Worm (Caenorhabditis elegans) whole organism, young adult: ENCODE results near the gene C17H11.2.

Experiments
- B0019.2 ChIP-seq: fragments of 200-800 bp; sonication (Bioruptor generic); conservative IDR thresholded peaks from 2 replicates; pipeline ENCODE4 v1.3.6; 2022; ENCODE audit warnings: missing genetic modification reagents, missing genetic modification characterization, missing compliant biosample characterization
- C17E4.6 ChIP-seq: fragments of 200-800 bp; sonication (Bioruptor generic); IDR thresholded peaks from 2 replicates; pipeline ENCODE4 v1.3.6; 2022; ENCODE audit warnings: missing genetic modification reagents, missing genetic modification characterization, missing compliant biosample characterization
- F10E7.11 ChIP-seq: sonication (generic microtip); optimal IDR thresholded peaks from 2 replicates; lab custom pipeline; 2017; ENCODE audit warnings: mild to moderate bottlenecking, missing genetic modification characterization, moderate library complexity, missing compliant biosample characterization
- F33H1.4 ChIP-seq: fragments of 200-800 bp; sonication (Bioruptor generic); IDR thresholded peaks from 2 replicates; pipeline ENCODE4 v1.3.6; 2022; ENCODE audit warnings: missing genetic modification reagents, missing genetic modification characterization, missing compliant biosample characterization
- F57C9.4 ChIP-seq: sonication (generic microtip); optimal IDR thresholded peaks from 2 replicates; lab custom pipeline; 2017; ENCODE audit warnings: mild to moderate bottlenecking, missing genetic modification characterization, missing compliant biosample characterization
- K11D2.4 ChIP-seq: fragments of 200-800 bp; sonication (Bioruptor generic); IDR thresholded peaks from 2 replicates; pipeline ENCODE4 v1.3.6; 2022; ENCODE audit warnings: missing genetic modification reagents, missing genetic modification characterization, missing compliant biosample characterization
- T26A5.8 ChIP-seq: sonication (generic microtip); optimal IDR thresholded peaks from 2 replicates; lab custom pipeline; 2016; ENCODE audit warnings: missing genetic modification characterization, missing compliant biosample characterization
- Y56A3A.18 ChIP-seq: fragments of 200-800 bp; sonication (Bioruptor generic); IDR thresholded peaks from 2 replicates; pipeline ENCODE4 v1.3.6; 2022; ENCODE audit warnings: missing genetic modification reagents, missing genetic modification characterization, missing compliant biosample characterization
- Y79H2A.3 ChIP-seq: fragments of 200-800 bp; sonication (Bioruptor generic); conservative IDR thresholded peaks from 2 replicates; pipeline ENCODE4 v1.3.6; 2022; ENCODE audit warnings: missing genetic modification reagents, missing genetic modification characterization, missing compliant biosample characterization
- ZK185.1 ChIP-seq: sonication (generic microtip); optimal IDR thresholded peaks from 2 replicates; lab custom pipeline; 2016; ENCODE audit warnings: mild to moderate bottlenecking, missing genetic modification characterization, missing compliant biosample characterization; ENCODE audit not compliant: poor library complexity, severe bottlenecking
- aptf-3 ChIP-seq: fragments of 200-800 bp; sonication (Bioruptor generic); IDR thresholded peaks from 2 replicates; pipeline ENCODE4 v1.3.6; 2022; ENCODE audit warnings: missing genetic modification characterization, missing compliant biosample characterization
- atf-7 ChIP-seq: sonication (generic microtip); optimal IDR thresholded peaks from 2 replicates; lab custom pipeline; 2017; ENCODE audit warnings: mild to moderate bottlenecking, missing genetic modification characterization, missing compliant biosample characterization
- athp-1 ChIP-seq: sonication (generic microtip); optimal IDR thresholded peaks from 2 replicates; lab custom pipeline; 2017; ENCODE audit warnings: mild to moderate bottlenecking, missing genetic modification characterization, missing compliant biosample characterization
- ceh-27 ChIP-seq: fragments of 200-800 bp; sonication (Bioruptor generic); optimal IDR thresholded peaks from 2 replicates; lab custom pipeline; 2018; ENCODE audit warnings: mild to moderate bottlenecking, missing genetic modification characterization, moderate library complexity, missing compliant biosample characterization
- dox-1 ChIP-seq: fragments of 200-800 bp; sonication (Bioruptor generic); IDR thresholded peaks from 2 replicates; pipeline ENCODE4 v1.3.6; 2022; ENCODE audit warnings: missing genetic modification reagents, missing genetic modification characterization, missing compliant biosample characterization
- dpff-1 ChIP-seq: sonication (generic microtip); optimal IDR thresholded peaks from 2 replicates; lab custom pipeline; 2017; ENCODE audit warnings: mild to moderate bottlenecking, missing genetic modification characterization, missing compliant biosample characterization
- dpl-1 ChIP-seq: fragments of 150-350 bp; optimal IDR thresholded peaks from 2 replicates; lab custom pipeline; 2014; ENCODE audit warnings: missing biosample characterization, missing genetic modification reagents, missing genetic modification characterization
- efl-1 ChIP-seq: fragments of 150-350 bp; optimal IDR thresholded peaks from 2 replicates; lab custom pipeline; 2014; ENCODE audit warnings: missing biosample characterization, missing genetic modification reagents, missing genetic modification characterization
- ets-4 ChIP-seq: fragments of 200-800 bp; sonication (Bioruptor generic); optimal IDR thresholded peaks from 2 replicates; lab custom pipeline; 2018; ENCODE audit warnings: mild to moderate bottlenecking, missing genetic modification characterization, missing compliant biosample characterization
- hrde-1 ChIP-seq: sonication (generic microtip); optimal IDR thresholded peaks from 2 replicates; lab custom pipeline; 2016; ENCODE audit warnings: missing genetic modification characterization, mild to moderate bottlenecking, missing compliant biosample characterization, moderate library complexity, missing genotype, missing genetic modification reagents, borderline replicate concordance
- lag-1 ChIP-seq: fragments of 200-800 bp; sonication (Bioruptor generic); IDR thresholded peaks from 2 replicates; pipeline ENCODE4 v1.3.6; 2022; ENCODE audit warnings: missing genetic modification reagents, missing genetic modification characterization, missing compliant biosample characterization
- let-607 ChIP-seq, 2 experiments: fragments of 200-800 bp in 1 of 2; sonication (Bioruptor generic) in 1 of 2; sonication (generic microtip) in 1 of 2; optimal IDR thresholded peaks; 2 replicates each; lab custom pipeline; 2016 to 2018; ENCODE audit warnings: mild to moderate bottlenecking in 2 of 2, missing compliant biosample characterization in 2 of 2, missing genetic modification characterization in 2 of 2, moderate library complexity in 2 of 2, missing genotype in 1 of 2
- lsl-1 ChIP-seq: fragments of 200-800 bp; sonication (Bioruptor generic); optimal IDR thresholded peaks from 2 replicates; lab custom pipeline; 2018; ENCODE audit warnings: mild to moderate bottlenecking, missing genetic modification characterization, moderate library complexity, missing compliant biosample characterization
- lsy-27 ChIP-seq: sonication (generic microtip); optimal IDR thresholded peaks from 2 replicates; lab custom pipeline; 2017; ENCODE audit warnings: missing genetic modification characterization, mild to moderate bottlenecking, missing compliant biosample characterization, antibody characterized with exemption, missing genotype, borderline replicate concordance; ENCODE audit not compliant: insufficient read depth
- madf-8 ChIP-seq: fragments of 200-800 bp; sonication (Bioruptor generic); conservative IDR thresholded peaks from 2 replicates; pipeline ENCODE4 v1.3.6; 2022; ENCODE audit warnings: missing genetic modification reagents, missing genetic modification characterization, missing compliant biosample characterization
- nhr-27 ChIP-seq: fragments of 200-800 bp; sonication (Bioruptor generic); optimal IDR thresholded peaks from 2 replicates; lab custom pipeline; 2018; ENCODE audit warnings: mild to moderate bottlenecking, missing genetic modification characterization, moderate library complexity, missing compliant biosample characterization
- nhr-80 ChIP-seq: sonication (generic microtip); optimal IDR thresholded peaks from 2 replicates; lab custom pipeline; 2016; ENCODE audit warnings: missing genetic modification characterization, missing compliant biosample characterization
- pbrm-1 ChIP-seq: fragments of 200-800 bp; sonication (Bioruptor generic); IDR thresholded peaks from 2 replicates; pipeline ENCODE4 v1.3.6; 2022; ENCODE audit warnings: missing genetic modification reagents, missing genetic modification characterization, missing compliant biosample characterization
- rcor-1 ChIP-seq: fragments of 200-800 bp; sonication (Bioruptor generic); IDR thresholded peaks from 2 replicates; pipeline ENCODE4 v1.3.6; 2022; ENCODE audit warnings: missing genetic modification reagents, missing genetic modification characterization, missing compliant biosample characterization
- somi-1 ChIP-seq: fragments of 200-800 bp; sonication (Bioruptor generic); optimal IDR thresholded peaks from 2 replicates; lab custom pipeline; 2018; ENCODE audit warnings: mild to moderate bottlenecking, missing genetic modification characterization, missing compliant biosample characterization
- tbx-9 ChIP-seq: sonication (generic microtip); optimal IDR thresholded peaks from 2 replicates; lab custom pipeline; 2016; ENCODE audit warnings: borderline replicate concordance, missing genetic modification characterization, inconsistent platforms, missing compliant biosample characterization
- tlf-1 ChIP-seq: fragments of 200-800 bp; sonication (Bioruptor generic); optimal IDR thresholded peaks from 2 replicates; lab custom pipeline; 2018; ENCODE audit warnings: mild to moderate bottlenecking, missing genetic modification characterization, missing compliant biosample characterization
- ztf-3 ChIP-seq: fragments of 200-800 bp; sonication (Bioruptor generic); optimal IDR thresholded peaks from 2 replicates; lab custom pipeline; 2018; ENCODE audit warnings: mild to moderate bottlenecking, missing genetic modification characterization, missing compliant biosample characterization

C17H11.2 gene

ce11 chrX:8200206-8200605 is 30.5 kb downstream of the C17H11.2 start:
- TF ChIP-seq dpl-1 (GFP tag; lab: Kevin White, UChicago) = no peak
- no peak for TF ChIP-seq Y56A3A.18
- TF ChIP-seq aptf-3 = no peak
- no peak for TF ChIP-seq pbrm-1 (GFP tag; lab: Robert Waterston, UW)
- no peak for TF ChIP-seq athp-1 (tag; lab: Kevin White, UChicago)
- no peak for TF ChIP-seq efl-1 (GFP tag; lab: Kevin White, UChicago)
- TF ChIP-seq F10E7.11 (tag; lab: Kevin White, UChicago) = no peak
- TF ChIP-seq T26A5.8 (tag; lab: Kevin White, UChicago) = no peak
- no peak for TF ChIP-seq let-607 (tag; optimal IDR thresholded peaks at IDR 0.05; lab: Kevin White, UChicago)
- no peak for TF ChIP-seq ZK185.1 (tag; lab: Kevin White, UChicago)
- no peak for TF ChIP-seq tlf-1 (GFP tag; lab: Kevin White, UChicago)

ce11 chrX:8201210-8201609 is 31.5 kb downstream of the C17H11.2 start:
- no peak for TF ChIP-seq nhr-27
- peak; percentile 23 for TF ChIP-seq ceh-27 (GFP tag; lab: Kevin White, UChicago)

ce11 chrX:8203684-8204083 is 34.0 kb downstream of the C17H11.2 start, which contains the start of gene C17H11.6:
TSS of gene C17H11.6 (minus strand) at chrX:8203784.
- TF ChIP-seq tbx-9 (tag; lab: Kevin White, UChicago) = no peak
- TF ChIP-seq madf-8 (GFP tag; lab: Robert Waterston, UW) = no peak
- no peak for TF ChIP-seq lag-1 (GFP tag; lab: Robert Waterston, UW)
- no peak for TF ChIP-seq B0019.2 (GFP tag; lab: Robert Waterston, UW)
- TF ChIP-seq F57C9.4 (tag; lab: Kevin White, UChicago) = no peak
- TF ChIP-seq F33H1.4 (GFP tag; lab: Robert Waterston, UW) = no peak
- no peak for TF ChIP-seq somi-1 (GFP tag; lab: Kevin White, UChicago)
- TF ChIP-seq dox-1 (GFP tag; lab: Robert Waterston, UW) = no peak
- no peak for TF ChIP-seq rcor-1 (GFP tag; lab: Robert Waterston, UW)
- no peak for TF ChIP-seq atf-7 (tag; lab: Kevin White, UChicago)
- TF ChIP-seq nhr-80 (tag; lab: Kevin White, UChicago) = no peak
- no peak for TF ChIP-seq lsy-27 (tag; lab: Kevin White, UChicago)
- no peak for TF ChIP-seq ztf-3 (GFP tag; lab: Kevin White, UChicago)
- no peak for TF ChIP-seq dpff-1 (tag; lab: Kevin White, UChicago)
- no peak for TF ChIP-seq hrde-1
- TF ChIP-seq C17E4.6 (GFP tag; lab: Robert Waterston, UW) = no peak
- no peak for TF ChIP-seq ets-4 (GFP tag; lab: Kevin White, UChicago)
- no peak for TF ChIP-seq K11D2.4 (GFP tag; lab: Robert Waterston, UW)
- no peak for TF ChIP-seq Y79H2A.3

- TF ChIP-seq lsl-1 (GFP tag; lab: Kevin White, UChicago) (no peak), rcor-1 (GFP tag; lab: Robert Waterston, UW) (no peak)
These were observed 34.7 kb downstream of the C17H11.2 start for ce11 chrX:8204475-8204874.
